Worm (Caenorhabditis elegans) whole organism, midembryonic: ENCODE data around the gene T14G8.3.

Source experiments
- flt-1 ChIP-seq: fragments of 200-800 bp; sonication (Bioruptor generic); IDR thresholded peaks from 2 replicates; pipeline ENCODE4 v1.3.6; 2022; ENCODE audit warnings: missing genetic modification characterization, missing compliant biosample characterization
- klf-2 ChIP-seq: fragments of 200-800 bp; sonication (Bioruptor generic); conservative IDR thresholded peaks from 2 replicates; pipeline ENCODE4 v1.3.6; 2022; ENCODE audit warnings: missing genetic modification reagents, missing genetic modification characterization, missing compliant biosample characterization
- med-1 ChIP-seq: sonication (generic microtip); optimal IDR thresholded peaks from 2 replicates; lab custom pipeline; 2017; ENCODE audit warnings: missing genetic modification characterization, mild to moderate bottlenecking, missing compliant biosample characterization, antibody characterized with exemption, missing genetic modification reagents; ENCODE audit not compliant: insufficient read depth
- ref-1 ChIP-seq: fragments of 200-800 bp; sonication (Bioruptor generic); conservative IDR thresholded peaks from 2 replicates; pipeline ENCODE4 v1.3.6; 2022; ENCODE audit warnings: missing genetic modification reagents, missing genetic modification characterization, missing compliant biosample characterization
- tab-1 ChIP-seq: fragments of 200-800 bp; sonication (Bioruptor generic); IDR thresholded peaks from 2 replicates; pipeline ENCODE4 v1.3.6; 2022; ENCODE audit warnings: missing genetic modification characterization, missing compliant biosample characterization

DNA sequence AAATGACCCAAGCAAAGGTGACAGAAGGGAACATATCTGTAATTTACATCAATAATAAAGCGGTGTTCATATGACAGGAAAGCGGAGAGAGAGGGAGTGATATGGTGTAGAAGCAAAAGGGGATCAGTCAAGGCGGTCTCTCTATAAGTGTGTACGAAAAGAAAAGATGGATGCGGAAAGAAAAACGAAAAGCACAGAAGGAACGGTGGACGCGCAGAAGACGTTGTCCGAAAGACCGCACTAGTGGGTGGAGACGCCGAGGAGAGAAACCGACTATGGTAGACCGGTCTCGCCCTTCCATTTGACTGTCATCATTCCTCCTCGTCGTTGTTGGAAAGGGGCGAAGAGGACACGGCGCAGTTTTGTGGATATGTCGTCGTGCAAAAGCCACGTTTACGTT is 18.0 kb upstream of the T14G8.3 start, which contains the start of gene C52G5.2:
- TF ChIP-seq flt-1 (GFP tag; lab: Robert Waterston, UW) (no peak), tab-1 (GFP tag; lab: Robert Waterston, UW) (no peak), med-1 (GFP tag; lab: Kevin White, UChicago) (no peak), klf-2 (GFP tag; lab: Robert Waterston, UW) (no peak), ref-1 (GFP tag; lab: Robert Waterston, UW) (no peak)
